Fruit fly (Drosophila melanogaster): Measurements from ENCODE around the gene CG33500.

The CG33500 gene

DNA sequence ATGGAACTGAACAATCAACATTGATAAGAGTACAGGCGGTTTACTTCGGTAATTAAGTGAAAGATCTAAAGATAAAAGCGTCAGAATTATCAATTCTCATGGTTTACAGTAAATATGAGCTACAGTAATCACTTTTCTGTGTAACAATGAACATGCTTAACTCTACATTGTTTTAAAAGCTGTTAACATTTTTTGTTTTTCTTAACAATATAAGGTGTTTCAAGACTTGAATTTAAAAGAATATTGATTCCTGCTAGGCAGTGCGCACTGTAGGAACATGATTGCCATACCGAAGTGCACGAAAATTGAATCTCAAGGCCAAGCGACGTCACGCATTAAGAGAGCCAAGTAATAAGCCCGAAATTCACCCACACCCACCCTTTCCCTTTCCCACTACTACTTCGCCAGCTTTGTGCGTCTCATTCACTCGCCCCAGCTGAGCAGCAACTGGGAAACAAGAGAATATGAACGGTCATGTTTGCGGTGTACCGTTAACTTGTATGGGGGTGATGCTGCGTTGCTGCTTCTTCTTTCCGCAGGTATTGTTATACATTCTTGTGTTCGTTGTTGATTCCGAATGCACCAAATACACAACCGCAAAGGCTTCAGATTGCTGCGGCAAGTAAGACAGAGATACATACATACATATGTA, 17.1 kb upstream of the CG33500 start (continued):
- TF ChIP-seq Hr51 (GFP tag; optimal IDR thresholded peaks at IDR 0.05) (peak in 1 of 2 experiments; percentile 72), CG16815 (GFP tag; optimal IDR thresholded peaks at IDR 0.05) (peak; percentile 34), jigr1 (GFP tag; IDR thresholded peaks at IDR 0.05) (no peak), tup (GFP tag; optimal IDR thresholded peaks at IDR 0.05) (no peak), kah (GFP tag; optimal IDR thresholded peaks at IDR 0.05) (no peak), usp (GFP tag; optimal IDR thresholded peaks at IDR 0.05) (no peak), Camta (GFP tag; optimal IDR thresholded peaks at IDR 0.05) (peak; percentile 25), CG7839 (tag; optimal IDR thresholded peaks at IDR 0.05) (peak; percentile 74), fru (optimal IDR thresholded peaks at IDR 0.05) (no peak), CG13296 (GFP tag; optimal IDR thresholded peaks at IDR 0.05) (peak; percentile 47), CG16863 (GFP tag; optimal IDR thresholded peaks at IDR 0.05) (peak; percentile 33), HLH54F (GFP tag; optimal IDR thresholded peaks at IDR 0.05) (no peak), Meics (GFP tag; optimal IDR thresholded peaks at IDR 0.05) (peak; percentile 75), CG9215 (GFP tag; IDR thresholded peaks at IDR 0.05) (no peak), seq (GFP tag; IDR thresholded peaks at IDR 0.05) (0 out of 2 replicates have a peak, but pooled peaks have one; percentile 16), CG13775 (GFP tag; optimal IDR thresholded peaks at IDR 0.05) (peak; percentile 47), Med (GFP tag) (peak; percentile 89), Sox100B (GFP tag; optimal IDR thresholded peaks at IDR 0.05) (no peak), CG11560 (tag; IDR thresholded peaks at IDR 0.05) (no peak), Nf-YA (GFP tag; IDR thresholded peaks at IDR 0.05) (peak; percentile 39; the same call in 1 of the 2 replicates), az2 (GFP tag; optimal IDR thresholded peaks at IDR 0.05) (peak; percentile 49), CG1832 (GFP tag; optimal IDR thresholded peaks at IDR 0.05) (peak; percentile 21), CG31388 (GFP tag; optimal IDR thresholded peaks at IDR 0.05) (no peak), CG8944 (GFP tag; optimal IDR thresholded peaks at IDR 0.05) (peak; percentile 23), zfh2 (GFP tag; optimal IDR thresholded peaks at IDR 0.05) (peak; percentile 44), E2f1 (GFP tag; IDR thresholded peaks at IDR 0.05) (peak; percentile 66; the same call in 1 of the 2 replicates), Taf1 (GFP tag; IDR thresholded peaks at IDR 0.05) (peak; percentile 64; the same call in 1 of the 2 replicates), gsb (GFP tag; IDR thresholded peaks at IDR 0.05) (peak; percentile 65), grn (GFP tag; optimal IDR thresholded peaks at IDR 0.05) (no peak), prd (optimal IDR thresholded peaks at IDR 0.05) (no peak), prd (GFP tag; IDR thresholded peaks at IDR 0.05) (peak; percentile 85), CG10959 (GFP tag; IDR thresholded peaks at IDR 0.05) (peak; percentile 37; the same call in 1 of the 2 replicates), CG14014 (GFP tag; IDR thresholded peaks at IDR 0.05) (peak; percentile 53; the same call in 1 of the 2 replicates), tll (GFP tag; optimal IDR thresholded peaks at IDR 0.05) (peak in 1 of 2 experiments; percentile 24), org-1 (GFP tag; optimal IDR thresholded peaks at IDR 0.05) (peak; percentile 32), CG15073 (GFP tag; optimal IDR thresholded peaks at IDR 0.05) (peak; percentile 21), mirr (GFP tag; optimal IDR thresholded peaks at IDR 0.05) (peak; percentile 31), CG7556 (GFP tag; optimal IDR thresholded peaks at IDR 0.05) (peak; percentile 49), ATbp (GFP tag; optimal IDR thresholded peaks at IDR 0.05) (no peak), CG8388 (GFP tag; optimal IDR thresholded peaks at IDR 0.05) (peak; percentile 6), Rx (GFP tag; IDR thresholded peaks at IDR 0.05) (peak; percentile 44; the same call in 1 of the 2 replicates), CoRest (tag; optimal IDR thresholded peaks at IDR 0.05) (peak; percentile 70), CG2889 (GFP tag; IDR thresholded peaks at IDR 0.05) (no peak), CG8478 (optimal IDR thresholded peaks at IDR 0.05) (no peak), chif (GFP tag; optimal IDR thresholded peaks at IDR 0.05) (peak; percentile 1 to 53), Lpt (GFP tag; optimal IDR thresholded peaks at IDR 0.05) (no peak), Nf-YB (GFP tag; optimal IDR thresholded peaks at IDR 0.05) (no peak), BEAF-32 (GFP tag; optimal IDR thresholded peaks at IDR 0.05) (no peak), run (tag; optimal IDR thresholded peaks at IDR 0.05) (peak; percentile 5), wor (GFP tag; IDR thresholded peaks at IDR 0.05) (0 out of 2 replicates have a peak, but pooled peaks have one; percentile 14), dpn (GFP tag; optimal IDR thresholded peaks at IDR 0.05) (peak; percentile 42 to 60)

Measured in whole organism, embryonic.